Worm (Caenorhabditis elegans) whole organism, L4/young adult: ENCODE results near the gene cfz-2.

Experiments
- dao-5 ChIP-seq: sonication (generic microtip); optimal IDR thresholded peaks from 2 replicates; lab custom pipeline; 2016; ENCODE audit warnings: missing genotype, missing genetic modification characterization, moderate library complexity, missing compliant biosample characterization
- him-1 ChIP-seq: sonication (generic microtip); optimal IDR thresholded peaks from 2 replicates; lab custom pipeline; 2016; ENCODE audit warnings: missing genotype, missing genetic modification reagents, missing genetic modification characterization, missing compliant biosample characterization

ce11 chrV:3451646-3452045 lies 7.0 kb upstream of the cfz-2 start:
- TF ChIP-seq dao-5 (no peak), him-1 (tag; lab: Kevin White, UChicago) (no peak)
